Worm (Caenorhabditis elegans): Measurements from ENCODE around the gene R04E5.9.

- TF ChIP-seq sea-1 (GFP tag; conservative IDR thresholded peaks at IDR 0.05) (no peak), ama-1 (optimal IDR thresholded peaks at IDR 0.05) (no peak), hmg-4 (GFP tag; optimal IDR thresholded peaks at IDR 0.05) (no peak), tbx-11 (GFP tag; IDR thresholded peaks at IDR 0.05) (no peak), hmbx-1 (tag; optimal IDR thresholded peaks at IDR 0.05) (no peak), ets-7 (tag; optimal IDR thresholded peaks at IDR 0.05) (no peak), B0310.2 (tag; optimal IDR thresholded peaks at IDR 0.05) (no peak)
Observed at ce11 chrX:8790093-8790492, 20.8 kb downstream of the R04E5.9 start.
